Worm (Caenorhabditis elegans) whole organism, L3 larva: ENCODE results near the gene mrpl-28.

Experiments
- R02D3.7 ChIP-seq: fragments of 150-350 bp; optimal IDR thresholded peaks from 2 replicates; lab custom pipeline; 2014; ENCODE audit warnings: missing biosample characterization, missing genetic modification characterization
- ZK546.5 ChIP-seq: sonication (generic microtip); optimal IDR thresholded peaks from 2 replicates; lab custom pipeline; 2017; ENCODE audit warnings: missing biosample characterization, missing genetic modification characterization
- aly-2 ChIP-seq: fragments of 150-350 bp; optimal IDR thresholded peaks from 2 replicates; lab custom pipeline; 2014; ENCODE audit warnings: missing biosample characterization, missing genetic modification characterization
- ama-1 ChIP-seq: fragments of 150-350 bp; optimal IDR thresholded peaks from 2 replicates; lab custom pipeline; 2018
- ceh-28 ChIP-seq: fragments of 150-350 bp; optimal IDR thresholded peaks from 2 replicates; lab custom pipeline; 2014; ENCODE audit warnings: missing biosample characterization, missing genetic modification reagents, missing genetic modification characterization
- ceh-82 ChIP-seq: fragments of 150-350 bp; optimal IDR thresholded peaks from 2 replicates; lab custom pipeline; 2014; ENCODE audit warnings: missing biosample characterization, missing genetic modification characterization
- ceh-9 ChIP-seq: sonication (generic microtip); optimal IDR thresholded peaks from 2 replicates; lab custom pipeline; 2018; ENCODE audit warnings: missing biosample characterization, missing genetic modification characterization
- egl-27 ChIP-seq: sonication (generic microtip); optimal IDR thresholded peaks from 4 replicates; lab custom pipeline; 2017; ENCODE audit warnings: missing biosample characterization, missing genetic modification reagents, missing genetic modification characterization
- egl-5 ChIP-seq: fragments of 150-350 bp; optimal IDR thresholded peaks from 2 replicates; lab custom pipeline; 2017; ENCODE audit warnings: missing biosample characterization, missing genetic modification reagents, missing genetic modification characterization, inconsistent platforms
- elt-1 ChIP-seq: fragments of 150-350 bp; optimal IDR thresholded peaks from 2 replicates; lab custom pipeline; 2014; ENCODE audit warnings: missing biosample characterization, missing genetic modification characterization
- elt-2 ChIP-seq: sonication (generic microtip); optimal IDR thresholded peaks from 2 replicates; lab custom pipeline; 2016; ENCODE audit warnings: missing genetic modification reagents, mild to moderate bottlenecking, missing genetic modification characterization, missing compliant biosample characterization
- elt-3 ChIP-seq, 3 experiments: fragments of 150-350 bp in 1 of 3; sonication (generic microtip) in 2 of 3; optimal IDR thresholded peaks; 2 replicates in 2 of 3; 4 replicates in 1 of 3; lab custom pipeline; 2014 to 2017; ENCODE audit warnings: missing biosample characterization in 3 of 3, missing genetic modification characterization in 3 of 3
- fkh-10 ChIP-seq: sonication (generic microtip); optimal IDR thresholded peaks from 2 replicates; lab custom pipeline; 2017; ENCODE audit warnings: missing biosample characterization, missing genetic modification reagents, missing genetic modification characterization
- fos-1 ChIP-seq: fragments of 150-350 bp; optimal IDR thresholded peaks from 2 replicates; lab custom pipeline; 2014; ENCODE audit warnings: missing biosample characterization, missing genetic modification characterization
- hmg-11 ChIP-seq: sonication (generic microtip); optimal IDR thresholded peaks from 2 replicates; lab custom pipeline; 2016; ENCODE audit warnings: missing genetic modification characterization, missing compliant biosample characterization
- jun-1 ChIP-seq: fragments of 150-350 bp; optimal IDR thresholded peaks from 2 replicates; lab custom pipeline; 2014; ENCODE audit warnings: missing biosample characterization, missing genetic modification reagents, missing genetic modification characterization
- lin-15B ChIP-seq: fragments of 150-350 bp; optimal IDR thresholded peaks from 2 replicates; lab custom pipeline; 2014; ENCODE audit warnings: missing biosample characterization, missing genetic modification characterization
- lin-39 ChIP-seq: fragments of 150-350 bp; optimal IDR thresholded peaks from 2 replicates; lab custom pipeline; 2018; ENCODE audit warnings: missing biosample characterization, missing genetic modification reagents, missing genetic modification characterization
- lsy-12 ChIP-seq: sonication (generic microtip); optimal IDR thresholded peaks from 2 replicates; lab custom pipeline; 2016; ENCODE audit warnings: mild to moderate bottlenecking, missing genetic modification characterization, missing compliant biosample characterization
- mdl-1 ChIP-seq: fragments of 150-350 bp; optimal IDR thresholded peaks from 2 replicates; lab custom pipeline; 2014; ENCODE audit warnings: missing biosample characterization, missing genetic modification characterization
- mml-1 ChIP-seq: fragments of 150-350 bp; sonication (generic microtip); optimal IDR thresholded peaks from 3 replicates; lab custom pipeline; 2014; ENCODE audit warnings: missing biosample characterization, missing genetic modification characterization
- nfya-1 ChIP-seq: sonication (generic microtip); optimal IDR thresholded peaks from 2 replicates; lab custom pipeline; 2017; ENCODE audit warnings: missing genetic modification characterization, mild to moderate bottlenecking, missing compliant biosample characterization, antibody characterized with exemption, moderate library complexity; ENCODE audit not compliant: insufficient read depth
- nhr-11 ChIP-seq: fragments of 150-350 bp; optimal IDR thresholded peaks from 2 replicates; lab custom pipeline; 2014; ENCODE audit warnings: missing biosample characterization, missing genetic modification characterization
- nhr-12 ChIP-seq: fragments of 150-350 bp; optimal IDR thresholded peaks from 2 replicates; lab custom pipeline; 2014; ENCODE audit warnings: missing biosample characterization, missing genetic modification characterization
- nhr-23 ChIP-seq: fragments of 150-350 bp; optimal IDR thresholded peaks from 2 replicates; lab custom pipeline; 2014; ENCODE audit warnings: missing biosample characterization, missing genetic modification reagents, missing genetic modification characterization
- nhr-237 ChIP-seq: fragments of 150-350 bp; optimal IDR thresholded peaks from 2 replicates; lab custom pipeline; 2014; ENCODE audit warnings: missing biosample characterization, missing genetic modification characterization
- nhr-25 ChIP-seq: sonication (generic microtip); optimal IDR thresholded peaks from 2 replicates; lab custom pipeline; 2017; ENCODE audit warnings: missing biosample characterization, missing genetic modification characterization
- nhr-28 ChIP-seq: fragments of 150-350 bp; optimal IDR thresholded peaks from 2 replicates; lab custom pipeline; 2014; ENCODE audit warnings: missing biosample characterization, missing genetic modification characterization
- nhr-67 ChIP-seq: fragments of 150-350 bp; optimal IDR thresholded peaks from 2 replicates; lab custom pipeline; 2014; ENCODE audit warnings: missing biosample characterization, missing genetic modification characterization
- nhr-76 ChIP-seq: fragments of 150-350 bp; sonication (generic microtip); optimal IDR thresholded peaks from 5 replicates; lab custom pipeline; 2014; ENCODE audit warnings: missing biosample characterization, missing genetic modification characterization
- nhr-77 ChIP-seq: fragments of 150-350 bp; optimal IDR thresholded peaks from 2 replicates; lab custom pipeline; 2014; ENCODE audit warnings: missing biosample characterization, missing genetic modification characterization
- pha-4 ChIP-seq: fragments of 150-350 bp; optimal IDR thresholded peaks from 2 replicates; lab custom pipeline; 2014; ENCODE audit warnings: missing biosample characterization, missing genetic modification reagents, missing genetic modification characterization
- pqm-1 ChIP-seq: fragments of 150-350 bp; optimal IDR thresholded peaks from 2 replicates; lab custom pipeline; 2017; ENCODE audit warnings: missing biosample characterization, missing genetic modification characterization, inconsistent platforms
- sea-2 ChIP-seq: fragments of 150-350 bp; sonication (generic microtip); optimal IDR thresholded peaks from 4 replicates; lab custom pipeline; 2014; ENCODE audit warnings: missing biosample characterization, missing genetic modification reagents, missing genetic modification characterization
- skn-1 ChIP-seq: fragments of 150-350 bp; optimal IDR thresholded peaks from 2 replicates; lab custom pipeline; 2014; ENCODE audit warnings: missing biosample characterization, missing genetic modification characterization
- snpc-4 ChIP-seq: fragments of 150-350 bp; optimal IDR thresholded peaks from 2 replicates; lab custom pipeline; 2014; ENCODE audit warnings: missing biosample characterization, missing genetic modification characterization
- tbx-2 ChIP-seq: sonication (generic microtip); optimal IDR thresholded peaks from 2 replicates; lab custom pipeline; 2016; ENCODE audit warnings: mild to moderate bottlenecking, missing genetic modification characterization, missing compliant biosample characterization
- unc-39 ChIP-seq: sonication (generic microtip); optimal IDR thresholded peaks from 4 replicates; lab custom pipeline; 2017; ENCODE audit warnings: missing biosample characterization, missing genetic modification characterization
- unc-62 ChIP-seq: fragments of 150-350 bp; sonication (generic microtip); optimal IDR thresholded peaks from 4 replicates; lab custom pipeline; 2014; ENCODE audit warnings: missing biosample characterization, missing genetic modification reagents, missing genetic modification characterization
- zag-1 ChIP-seq: fragments of 150-350 bp; optimal IDR thresholded peaks from 2 replicates; lab custom pipeline; 2014; ENCODE audit warnings: missing biosample characterization, missing genetic modification characterization
- ztf-11 ChIP-seq: fragments of 150-350 bp; optimal IDR thresholded peaks from 2 replicates; lab custom pipeline; 2014; ENCODE audit warnings: missing biosample characterization, missing genetic modification characterization
- ztf-4 ChIP-seq: fragments of 150-350 bp; optimal IDR thresholded peaks from 2 replicates; lab custom pipeline; 2014; ENCODE audit warnings: missing biosample characterization, missing genetic modification characterization

mrpl-28 gene

ce11 chrII:176622-177021, 20.8 kb upstream of the mrpl-28 start:
- TF ChIP-seq ama-1 (lab: Kevin White, UChicago) = no peak
- TF ChIP-seq fkh-10 (GFP tag; lab: Kevin White, UChicago) = no peak
- TF ChIP-seq ceh-82 (tag; lab: Kevin White, UChicago) = no peak
- TF ChIP-seq egl-5 = no peak
- no peak for TF ChIP-seq nhr-77 (tag; lab: Kevin White, UChicago)
- no peak for TF ChIP-seq elt-3 (tag; optimal IDR thresholded peaks at IDR 0.05; lab: Kevin White, UChicago)
- no peak for TF ChIP-seq ceh-28 (tag; lab: Kevin White, UChicago)
- no peak for TF ChIP-seq nhr-28
- no peak for TF ChIP-seq elt-2 (tag; lab: Kevin White, UChicago)
- TF ChIP-seq ZK546.5 (tag; lab: Kevin White, UChicago) = no peak
- no peak for TF ChIP-seq aly-2 (tag; lab: Kevin White, UChicago)
- TF ChIP-seq egl-27 = no peak
- no peak for TF ChIP-seq mml-1 (tag; lab: Kevin White, UChicago)
- no peak for TF ChIP-seq R02D3.7 (tag; lab: Kevin White, UChicago)
- TF ChIP-seq lin-15B (tag; lab: Kevin White, UChicago) = no peak
- TF ChIP-seq unc-39 (tag; lab: Kevin White, UChicago) = no peak
- TF ChIP-seq ztf-4 (tag; lab: Kevin White, UChicago) = no peak
- TF ChIP-seq lsy-12 (tag; lab: Kevin White, UChicago) = no peak
- TF ChIP-seq tbx-2 (tag; lab: Kevin White, UChicago) = no peak
- TF ChIP-seq, all 47 proteins: peak for 0

- TF ChIP-seq lin-39 (tag; lab: Kevin White, UChicago) (no peak), nhr-12 (tag; lab: Kevin White, UChicago) (no peak), unc-39 (tag; lab: Kevin White, UChicago) (no peak), nfya-1 (tag; lab: Kevin White, UChicago) (no peak), egl-27 (no peak), ceh-82 (tag; lab: Kevin White, UChicago) (no peak), nhr-11 (tag; lab: Kevin White, UChicago) (no peak)
Observed at ce11 chrII:175868-176267, 20.1 kb upstream of the mrpl-28 start, which contains the start of gene T01D1.3. Gene T01D1.3 (minus strand): TSS chrII:175968.

- TF ChIP-seq jun-1 (tag; lab: Kevin White, UChicago) (no peak), unc-62 (GFP tag; lab: Kevin White, UChicago) (no peak), nhr-237 (tag; lab: Kevin White, UChicago) (no peak)
- TF ChIP-seq, all 47 proteins: peak for 0
Observed at ce11 chrII:173679-174078, 17.9 kb upstream of the mrpl-28 start, which contains the start of gene T01D1.7. Gene T01D1.7 (minus strand): TSS chrII:173779.

- TF ChIP-seq nhr-76 (tag; lab: Kevin White, UChicago) (no peak), elt-1 (tag; lab: Kevin White, UChicago) (no peak), nfya-1 (tag; lab: Kevin White, UChicago) (no peak), pha-4 (tag; lab: Kevin White, UChicago) (no peak)
Observed at ce11 chrII:163229-163628, 7.4 kb upstream of the mrpl-28 start.

ce11 chrII:162182-162581, 6.4 kb upstream of the mrpl-28 start, which contains the start of gene etr-1:
Gene etr-1 (plus strand): TSS chrII:162374.
- TF ChIP-seq ztf-11 (tag; lab: Kevin White, UChicago) (no peak), ceh-28 (tag; lab: Kevin White, UChicago) (peak; percentile 41), pha-4 (tag; lab: Kevin White, UChicago) (peak; percentile 2), snpc-4 (tag; lab: Kevin White, UChicago) (no peak), fkh-10 (GFP tag; lab: Kevin White, UChicago) (no peak), nhr-67 (tag; lab: Kevin White, UChicago) (no peak), nhr-237 (tag; lab: Kevin White, UChicago) (no peak), lin-15B (tag; lab: Kevin White, UChicago) (no peak), nhr-28 (no peak), skn-1 (tag; lab: Kevin White, UChicago) (no peak), mdl-1 (no peak), zag-1 (tag; lab: Kevin White, UChicago) (no peak), nfya-1 (tag; lab: Kevin White, UChicago) (no peak), hmg-11 (tag; lab: Kevin White, UChicago) (no peak), nhr-76 (tag; lab: Kevin White, UChicago) (no peak), sea-2 (GFP tag; lab: Kevin White, UChicago) (no peak), elt-2 (tag; lab: Kevin White, UChicago) (peak; percentile 99), mml-1 (tag; lab: Kevin White, UChicago) (no peak), R02D3.7 (tag; lab: Kevin White, UChicago) (peak; percentile 1), tbx-2 (tag; lab: Kevin White, UChicago) (no peak), elt-1 (tag; lab: Kevin White, UChicago) (no peak), elt-3 (tag; optimal IDR thresholded peaks at IDR 0.05; lab: Kevin White, UChicago) (peak in 2 of 3 experiments; percentile 27 to 94), ceh-9 (tag; lab: Kevin White, UChicago) (no peak), ama-1 (lab: Kevin White, UChicago) (peak; percentile 35), lin-39 (tag; lab: Kevin White, UChicago) (no peak), pqm-1 (tag; lab: Kevin White, UChicago) (peak; percentile 96), fos-1 (tag; lab: Kevin White, UChicago) (no peak), nhr-25 (tag; lab: Kevin White, UChicago) (no peak), unc-62 (GFP tag; lab: Kevin White, UChicago) (no peak), nhr-23 (peak; percentile 62), jun-1 (tag; lab: Kevin White, UChicago) (peak; percentile 72), nhr-77 (tag; lab: Kevin White, UChicago) (no peak), unc-39 (tag; lab: Kevin White, UChicago) (no peak), aly-2 (tag; lab: Kevin White, UChicago) (no peak), egl-27 (no peak)
